Fruit fly (Drosophila melanogaster) ovary, adult (tissue): ENCODE results near the gene Nup133.

Experiments
- CG17801 ChIP-seq: fragments of 200-800 bp; optimal IDR thresholded peaks from 2 replicates; lab custom pipeline; 2019; ENCODE audit warnings: missing biosample characterization, mild to moderate bottlenecking, missing genetic modification characterization, moderate library complexity; ENCODE audit not compliant: partially characterized antibody

The Nup133 gene

DNA sequence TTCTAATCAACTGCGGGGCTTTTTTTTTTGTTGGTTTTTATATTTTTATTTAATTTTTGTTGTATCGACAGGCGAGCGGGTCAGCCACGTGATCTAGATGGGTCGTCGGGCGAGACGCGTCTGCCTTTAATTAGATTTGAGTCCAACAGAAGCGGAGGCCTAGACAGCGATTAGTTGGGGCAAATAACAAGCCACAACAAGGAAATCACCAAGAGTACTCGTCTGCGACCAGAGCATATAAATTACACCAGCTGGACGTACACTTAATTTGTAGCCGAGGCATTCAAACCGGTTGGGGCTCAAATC is 5.5 kb upstream of the Nup133 start:
- TF ChIP-seq CG17801 (GFP tag; lab: Kevin White, UChicago), result no peak

DNA sequence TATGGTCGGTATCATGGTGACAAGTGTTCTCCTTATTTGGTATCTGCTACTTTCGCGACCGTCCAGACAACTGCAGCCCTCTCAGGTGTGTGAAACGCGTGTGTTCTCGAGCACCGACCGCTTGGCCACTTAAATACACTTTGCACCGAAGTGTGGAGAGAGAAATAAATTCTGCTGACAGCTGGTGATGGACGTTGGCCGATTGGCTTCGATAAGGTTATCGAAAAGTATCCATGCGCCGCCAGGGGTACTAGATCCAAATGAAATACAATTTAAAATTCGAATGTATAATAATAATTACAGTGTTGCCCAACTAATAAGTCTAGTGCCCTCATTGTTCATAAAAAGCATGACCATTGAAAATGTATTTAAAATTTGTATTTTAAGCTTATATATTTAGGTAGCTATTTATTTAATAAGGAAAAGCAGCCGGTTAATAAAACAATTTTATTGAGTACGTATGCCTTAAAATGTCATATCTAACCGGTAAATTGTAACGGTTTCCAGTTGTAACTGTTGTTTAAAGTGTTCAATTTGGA is 4.0 kb upstream of the Nup133 start, which contains the start of the genes Gclm and CG17625:
Gene Gclm (minus strand): TSS at position 175 of the 539 bp plus-strand sequence.
Gene CG17625 (plus strand): TSS at position 514 of the 539 bp plus-strand sequence.
- peak; percentile 83 for TF ChIP-seq CG17801 (GFP tag; lab: Kevin White, UChicago)

DNA sequence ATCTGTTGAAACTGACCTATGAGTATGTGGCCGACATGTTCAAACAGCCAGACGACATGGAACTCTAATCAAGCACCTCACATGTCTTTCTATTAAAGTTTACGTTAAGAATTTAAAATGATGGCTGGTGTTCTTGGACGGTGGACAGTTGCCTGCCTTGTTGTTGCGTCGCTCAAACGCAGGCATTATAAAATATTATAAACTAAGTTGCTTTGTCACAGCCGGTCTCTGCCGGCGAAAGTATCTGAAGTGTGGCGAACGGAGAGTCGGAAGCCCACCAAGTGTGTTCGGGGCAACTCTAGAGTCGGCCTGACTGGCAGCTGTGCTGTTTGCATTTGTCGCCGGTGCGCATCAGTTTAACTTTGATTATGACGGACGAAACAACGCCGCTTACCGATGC is 4.3 kb downstream of the Nup133 start, which contains the start of gene cd:
Gene cd (plus strand): TSS at position 301 of the 400 bp plus-strand sequence.
- TF ChIP-seq CG17801 (GFP tag; lab: Kevin White, UChicago), result no peak

DNA sequence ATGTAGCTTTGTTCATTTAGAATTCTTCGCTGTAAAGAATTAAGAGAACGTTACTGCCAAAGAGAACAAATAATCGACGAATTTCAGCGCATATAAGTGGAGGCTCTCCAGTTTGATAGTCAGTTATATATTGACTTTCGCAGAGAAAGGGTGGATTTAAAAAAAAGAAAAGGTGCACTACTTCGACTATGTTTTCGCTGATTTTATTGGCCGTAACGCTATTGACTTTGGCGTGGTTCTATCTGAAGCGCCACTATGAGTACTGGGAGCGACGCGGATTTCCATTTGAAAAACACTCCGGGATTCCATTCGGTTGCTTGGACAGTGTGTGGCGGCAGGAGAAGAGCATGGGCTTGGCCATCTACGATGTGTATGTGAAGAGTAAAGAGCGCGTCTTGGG is 7.8 kb downstream of the Nup133 start, which contains the start of gene Cyp6d4:
Gene Cyp6d4 (plus strand): TSS at position 112 of the 400 bp plus-strand sequence.
- TF ChIP-seq CG17801 (GFP tag; lab: Kevin White, UChicago), result no peak

- no peak for TF ChIP-seq CG17801 (GFP tag; lab: Kevin White, UChicago)
These were observed 11.4 kb downstream of the Nup133 start, which contains the start of the genes CG6972 and CCAP for dm6 chr3R:22701793-22702192. Gene CG6972 (plus strand): TSS chr3R:22702007. Gene CCAP (minus strand): TSS chr3R:22702084.

dm6 chr3R:22707178-22707577 is 16.8 kb downstream of the Nup133 start, which contains the start of gene CG13842:
Gene CG13842 (minus strand): TSS chr3R:22707278.
- no peak for TF ChIP-seq CG17801 (GFP tag; lab: Kevin White, UChicago)

DNA sequence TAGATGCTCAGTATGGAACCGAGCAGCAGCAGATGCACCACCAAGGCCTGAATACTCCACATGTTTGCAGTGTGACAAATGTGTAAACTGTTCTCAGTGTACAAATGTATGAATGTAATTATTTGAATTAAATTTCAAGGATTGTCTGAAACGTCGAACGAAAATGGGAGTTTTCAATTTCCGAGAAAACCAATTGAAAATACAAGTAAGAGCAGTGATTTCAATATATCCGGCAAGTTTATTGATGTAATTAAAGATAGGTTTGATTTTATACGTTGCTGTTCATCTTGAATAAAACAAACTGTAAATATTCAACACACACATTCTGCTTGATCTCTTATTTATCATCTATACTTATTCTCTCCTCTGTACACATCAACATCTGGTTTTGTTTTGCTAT is 20.3 kb downstream of the Nup133 start, which contains the start of gene CG4907:
Gene CG4907 (minus strand): TSS at position 101 of the 400 bp plus-strand sequence.
- TF ChIP-seq CG17801 (GFP tag; lab: Kevin White, UChicago), result no peak

- TF ChIP-seq CG17801 (GFP tag; lab: Kevin White, UChicago), result no peak
These were observed 27.5 kb downstream of the Nup133 start for dm6 chr3R:22717863-22718262.

dm6 chr3R:22718401-22718800 is 28.0 kb downstream of the Nup133 start:
- TF ChIP-seq CG17801 (GFP tag; lab: Kevin White, UChicago), result no peak

DNA sequence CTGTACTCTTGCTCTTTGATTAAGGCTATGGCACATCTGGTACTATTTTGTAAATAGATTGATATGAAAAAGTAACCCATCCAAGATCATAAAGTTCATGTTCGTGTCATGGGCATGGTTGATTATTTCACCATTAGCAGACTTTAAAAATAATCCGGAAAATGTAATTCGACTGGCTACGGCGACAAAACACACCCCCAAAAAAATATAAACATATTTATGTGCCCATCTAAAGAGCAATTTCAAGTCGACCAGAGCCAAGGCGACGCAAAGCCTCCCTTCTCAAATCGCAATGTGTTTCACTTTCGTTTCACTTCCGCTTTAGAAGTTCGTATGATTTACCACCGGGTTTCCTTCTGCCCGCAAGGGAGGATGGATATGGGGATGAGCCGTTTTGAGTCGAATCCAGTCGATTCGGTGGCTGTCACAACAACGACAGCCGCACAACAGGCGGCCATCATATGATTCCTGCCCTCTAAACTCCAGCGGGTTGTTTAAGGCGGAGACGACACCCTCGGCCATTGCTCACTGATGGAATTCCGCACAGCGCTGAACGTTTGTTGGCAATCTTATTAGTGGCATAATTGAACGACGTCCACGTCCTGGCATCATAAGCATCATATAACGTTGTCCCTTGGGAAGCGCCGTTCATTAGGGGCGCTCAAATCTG is 28.7 kb downstream of the Nup133 start:
- no peak for TF ChIP-seq CG17801 (GFP tag; lab: Kevin White, UChicago)

DNA sequence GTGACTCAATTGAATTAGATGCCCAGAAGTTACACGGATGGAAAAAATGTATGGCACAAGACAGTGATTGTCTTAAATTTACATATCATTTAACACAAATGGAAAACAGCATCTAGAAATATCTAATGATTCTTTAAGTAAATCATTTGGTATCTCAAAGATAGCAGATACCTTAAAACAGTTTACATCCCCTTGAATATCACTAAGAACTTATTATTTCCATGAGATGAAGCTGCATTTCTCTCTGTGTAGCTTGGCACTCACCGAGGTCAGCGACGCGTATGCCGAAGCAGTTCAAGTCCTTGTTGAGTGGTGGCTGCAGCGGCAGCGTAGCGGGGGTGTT is 29.2 kb downstream of the Nup133 start:
- no peak for TF ChIP-seq CG17801 (GFP tag; lab: Kevin White, UChicago)

DNA sequence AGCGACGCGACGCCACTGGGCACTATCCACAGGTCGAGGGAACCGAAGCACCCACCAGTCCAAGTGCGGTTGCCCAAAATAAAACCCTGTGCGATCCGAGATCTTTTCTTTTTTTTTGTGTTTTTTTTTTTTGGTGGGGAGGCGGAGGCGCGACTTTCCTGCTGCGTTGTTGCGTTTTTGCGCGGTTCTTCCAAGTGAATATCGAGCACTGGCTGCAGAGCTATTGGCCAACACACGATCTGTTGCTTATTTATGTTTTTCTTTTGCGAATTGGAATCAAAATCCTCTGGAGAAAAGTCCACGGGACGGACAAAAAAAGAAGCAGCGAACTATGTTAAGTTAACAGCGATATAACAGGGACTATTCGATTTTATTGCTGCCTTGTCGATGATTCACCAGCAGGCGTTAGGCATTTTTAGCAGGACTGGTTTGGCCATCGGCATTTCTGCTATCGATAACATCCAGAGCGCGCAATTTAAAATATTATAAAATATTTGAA is 30.4 kb downstream of the Nup133 start, which contains the start of gene wge:
Gene wge (minus strand): TSS at position 343 of the 499 bp plus-strand sequence.
- peak; percentile 57 for TF ChIP-seq CG17801 (GFP tag; lab: Kevin White, UChicago)

DNA sequence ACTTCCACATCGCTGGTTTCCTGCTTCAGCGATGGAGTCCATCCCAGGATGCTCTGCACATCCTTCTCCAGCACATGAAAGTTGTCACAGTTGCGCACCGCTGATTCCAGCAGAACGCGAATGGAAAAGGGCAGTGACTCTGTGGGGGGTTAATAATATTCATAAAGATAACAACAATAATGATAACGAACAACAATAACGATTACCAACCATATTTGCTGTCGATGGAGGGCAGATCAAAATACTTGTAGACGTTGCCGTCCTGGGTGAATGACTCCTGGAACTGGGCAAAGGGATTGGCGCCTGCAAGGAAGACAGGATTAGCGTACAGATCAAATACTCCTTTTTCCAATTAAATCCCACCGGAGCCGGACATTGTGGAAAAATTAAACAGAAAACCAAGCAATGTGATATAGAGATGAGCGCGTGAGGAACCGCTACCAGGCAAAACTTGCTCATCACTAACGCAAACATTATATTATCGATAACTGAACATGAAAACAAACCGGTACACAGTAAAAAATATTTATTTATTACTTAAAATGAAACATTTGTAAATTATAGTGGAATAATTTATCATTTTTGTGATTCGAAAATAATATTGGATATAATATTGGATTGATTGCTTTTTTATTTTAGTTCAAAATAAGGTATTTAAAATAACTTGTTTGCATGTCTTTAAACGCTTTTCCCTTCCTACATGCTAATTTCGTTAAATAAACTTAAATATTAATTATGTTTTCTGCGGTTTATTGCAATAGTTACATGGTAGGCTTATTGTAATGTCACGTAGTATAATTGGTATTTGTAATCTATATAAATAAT is 34.0 kb downstream of the Nup133 start, which contains the start of gene Irp-1A:
Gene Irp-1A (minus strand): TSS at position 439 of the 825 bp plus-strand sequence.
- TF ChIP-seq CG17801 (GFP tag; lab: Kevin White, UChicago), result peak; percentile 66

DNA sequence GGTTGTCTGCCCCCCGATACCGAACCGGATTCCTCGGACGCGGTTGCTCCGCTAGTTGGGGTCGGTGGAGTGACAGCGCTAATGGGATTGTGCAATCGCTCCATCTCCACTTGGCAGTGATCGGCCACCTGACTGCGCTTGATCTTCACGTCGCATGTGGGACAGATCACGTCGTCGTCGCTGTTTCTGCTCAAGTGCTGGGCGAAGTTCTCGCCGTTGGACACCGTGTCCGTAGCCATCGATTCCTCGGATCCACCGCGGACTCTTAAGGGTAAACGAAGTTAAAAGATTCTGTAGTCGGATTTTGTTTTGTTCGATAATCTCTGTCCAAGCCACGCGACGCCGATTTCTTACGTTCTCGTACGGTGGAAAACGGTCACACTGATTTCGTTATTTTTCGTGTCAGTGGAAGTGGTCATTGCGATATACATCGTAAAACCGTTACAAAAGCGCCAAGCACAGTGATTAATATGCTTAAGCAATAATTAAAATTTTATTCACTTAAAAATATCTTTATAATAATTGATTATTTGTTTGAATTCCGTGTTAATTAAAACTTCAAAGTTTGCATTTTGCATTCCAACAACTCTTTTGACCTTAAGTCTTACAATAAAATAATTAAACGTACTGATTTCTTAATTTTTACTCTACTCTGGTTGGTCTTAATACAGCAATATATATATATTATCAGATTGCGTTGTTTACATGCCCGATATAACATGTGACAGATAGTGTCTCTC is 35.8 kb downstream of the Nup133 start, which contains the start of gene RNF220:
Gene RNF220 (minus strand): TSS at position 384 of the 740 bp plus-strand sequence.
- no peak for TF ChIP-seq CG17801 (GFP tag; lab: Kevin White, UChicago)
